Worm (Caenorhabditis elegans) whole organism, L4 larva: Measurements from ENCODE around the gene rbm-26.

Source experiments
- D1046.2 ChIP-seq: fragments of 200-800 bp; sonication (Bioruptor generic); IDR thresholded peaks from 2 replicates; pipeline ENCODE4 v1.3.6; 2022; ENCODE audit warnings: missing genetic modification characterization, missing compliant biosample characterization
- F37D6.2 ChIP-seq: sonication (generic microtip); optimal IDR thresholded peaks from 2 replicates; lab custom pipeline; 2016; ENCODE audit warnings: mild to moderate bottlenecking, missing genetic modification characterization, missing compliant biosample characterization
- R02D3.7 ChIP-seq: fragments of 150-350 bp; sonication (generic microtip); optimal IDR thresholded peaks from 3 replicates; lab custom pipeline; 2014; ENCODE audit warnings: missing biosample characterization, missing genetic modification characterization
- T20F7.1 ChIP-seq: fragments of 200-800 bp; sonication (Bioruptor generic); optimal IDR thresholded peaks from 2 replicates; lab custom pipeline; 2018; ENCODE audit warnings: mild to moderate bottlenecking, missing genetic modification characterization, missing compliant biosample characterization
- ZK337.2 ChIP-seq: fragments of 200-800 bp; sonication (Bioruptor generic); IDR thresholded peaks from 2 replicates; pipeline ENCODE4 v1.3.6; 2022; ENCODE audit warnings: missing genetic modification reagents, missing genetic modification characterization, missing compliant biosample characterization
- ama-1 ChIP-seq: fragments of 150-350 bp; optimal IDR thresholded peaks from 2 replicates; lab custom pipeline; 2014; ENCODE audit warnings: inconsistent platforms, mixed read lengths
- attf-4 ChIP-seq: sonication (generic microtip); optimal IDR thresholded peaks from 3 replicates; lab custom pipeline; 2017; ENCODE audit warnings: missing biosample characterization, missing genetic modification characterization
- ceh-20 ChIP-seq: fragments of 200-800 bp; sonication (Bioruptor generic); IDR thresholded peaks from 2 replicates; pipeline ENCODE4 v1.3.6; 2022; ENCODE audit warnings: missing genetic modification reagents, missing genetic modification characterization, missing compliant biosample characterization
- ceh-82 ChIP-seq: sonication (generic microtip); optimal IDR thresholded peaks from 2 replicates; lab custom pipeline; 2017; ENCODE audit warnings: missing biosample characterization, missing genetic modification characterization
- daf-12 ChIP-seq: fragments of 150-350 bp; optimal IDR thresholded peaks from 2 replicates; lab custom pipeline; 2014; ENCODE audit warnings: missing biosample characterization, missing genetic modification reagents, missing genetic modification characterization
- daf-16 ChIP-seq, 3 experiments: sonication (generic microtip); optimal IDR thresholded peaks; 2 replicates each; lab custom pipeline; 2016 to 2017; ENCODE audit warnings: missing genetic modification characterization in 3 of 3, missing genetic modification reagents in 3 of 3, mild to moderate bottlenecking in 2 of 3, missing compliant biosample characterization in 2 of 3, missing biosample characterization in 1 of 3, moderate library complexity in 1 of 3
- daf-19 ChIP-seq: fragments of 200-800 bp; sonication (Bioruptor generic); conservative IDR thresholded peaks from 2 replicates; pipeline ENCODE4 v1.3.6; 2022; ENCODE audit warnings: missing genetic modification characterization, missing compliant biosample characterization
- dmd-6 ChIP-seq: fragments of 200-800 bp; sonication (Bioruptor generic); IDR thresholded peaks from 2 replicates; pipeline ENCODE4 v1.3.6; 2022; ENCODE audit warnings: missing genetic modification reagents, missing genetic modification characterization, missing compliant biosample characterization
- egl-27 ChIP-seq: sonication (generic microtip); optimal IDR thresholded peaks from 3 replicates; lab custom pipeline; 2017; ENCODE audit warnings: missing biosample characterization, missing genetic modification reagents, missing genetic modification characterization
- fkh-10 ChIP-seq: fragments of 150-350 bp; optimal IDR thresholded peaks from 2 replicates; lab custom pipeline; 2014; ENCODE audit warnings: missing biosample characterization, missing genetic modification reagents, missing genetic modification characterization
- gei-8 ChIP-seq: fragments of 200-800 bp; sonication (Bioruptor generic); optimal IDR thresholded peaks from 2 replicates; lab custom pipeline; 2018; ENCODE audit warnings: mild to moderate bottlenecking, missing genetic modification characterization, missing compliant biosample characterization
- hif-1 ChIP-seq, 2 experiments: sonication (generic microtip); optimal IDR thresholded peaks; 2 replicates each; lab custom pipeline; 2016 to 2017; ENCODE audit warnings: missing compliant biosample characterization in 2 of 2, missing genetic modification characterization in 2 of 2, missing genetic modification reagents in 2 of 2, missing genotype in 2 of 2, mild to moderate bottlenecking in 1 of 2
- hlh-11 ChIP-seq: fragments of 200-800 bp; sonication (Bioruptor generic); optimal IDR thresholded peaks from 2 replicates; lab custom pipeline; 2018; ENCODE audit warnings: mild to moderate bottlenecking, missing genetic modification characterization, missing compliant biosample characterization
- hlh-30 ChIP-seq: sonication (generic microtip); optimal IDR thresholded peaks from 2 replicates; lab custom pipeline; 2017; ENCODE audit warnings: antibody characterized with exemption, mild to moderate bottlenecking, missing genetic modification characterization, missing compliant biosample characterization; ENCODE audit not compliant: insufficient read depth
- hmg-1.1 ChIP-seq: fragments of 200-800 bp; sonication (Bioruptor generic); IDR thresholded peaks from 2 replicates; pipeline ENCODE4 v1.3.6; 2022; ENCODE audit warnings: missing genetic modification reagents, missing genetic modification characterization, missing compliant biosample characterization
- lim-7 ChIP-seq: fragments of 200-800 bp; sonication (Bioruptor generic); IDR thresholded peaks from 2 replicates; pipeline ENCODE4 v1.3.6; 2022; ENCODE audit warnings: missing genetic modification characterization, missing compliant biosample characterization
- lin-13 ChIP-seq: fragments of 150-350 bp; optimal IDR thresholded peaks from 2 replicates; lab custom pipeline; 2014; ENCODE audit warnings: missing biosample characterization, missing genetic modification reagents, missing genetic modification characterization
- lin-38 ChIP-seq: fragments of 200-800 bp; sonication (Bioruptor generic); IDR thresholded peaks from 2 replicates; pipeline ENCODE4 v1.3.6; 2022; ENCODE audit warnings: missing genetic modification reagents, missing genetic modification characterization, missing compliant biosample characterization
- lin-39 ChIP-seq: fragments of 150-350 bp; optimal IDR thresholded peaks from 2 replicates; lab custom pipeline; 2014; ENCODE audit warnings: missing biosample characterization, missing genetic modification reagents, missing genetic modification characterization
- lir-3 ChIP-seq: sonication (generic microtip); optimal IDR thresholded peaks from 2 replicates; lab custom pipeline; 2016; ENCODE audit warnings: mild to moderate bottlenecking, missing genetic modification characterization, missing compliant biosample characterization
- madf-9 ChIP-seq: fragments of 200-800 bp; sonication (Bioruptor generic); conservative IDR thresholded peaks from 2 replicates; pipeline ENCODE4 v1.3.6; 2022; ENCODE audit warnings: missing genetic modification reagents, missing genetic modification characterization, missing compliant biosample characterization
- mdt-29 ChIP-seq: fragments of 200-800 bp; sonication (Bioruptor generic); IDR thresholded peaks from 2 replicates; pipeline ENCODE4 v1.3.6; 2022; ENCODE audit warnings: missing genetic modification reagents, missing genetic modification characterization, missing compliant biosample characterization
- mep-1 ChIP-seq: fragments of 150-350 bp; sonication (generic microtip); optimal IDR thresholded peaks from 3 replicates; lab custom pipeline; 2014; ENCODE audit warnings: missing biosample characterization, missing genetic modification characterization
- nhr-10 ChIP-seq: fragments of 150-350 bp; optimal IDR thresholded peaks from 2 replicates; lab custom pipeline; 2014; ENCODE audit warnings: missing biosample characterization, missing genetic modification characterization
- nhr-102 ChIP-seq: sonication (generic microtip); optimal IDR thresholded peaks from 2 replicates; lab custom pipeline; 2016; ENCODE audit warnings: mild to moderate bottlenecking, missing genetic modification characterization, moderate library complexity, missing compliant biosample characterization
- nhr-11 ChIP-seq: fragments of 150-350 bp; optimal IDR thresholded peaks from 2 replicates; lab custom pipeline; 2014; ENCODE audit warnings: missing biosample characterization, missing genetic modification characterization
- nhr-28 ChIP-seq: fragments of 150-350 bp; optimal IDR thresholded peaks from 2 replicates; lab custom pipeline; 2014; ENCODE audit warnings: missing biosample characterization, missing genetic modification characterization
- nhr-42 ChIP-seq: fragments of 200-800 bp; sonication (Bioruptor generic); IDR thresholded peaks from 2 replicates; pipeline ENCODE4 v1.3.6; 2022; ENCODE audit warnings: missing genetic modification characterization, missing compliant biosample characterization
- nhr-76 ChIP-seq: fragments of 150-350 bp; optimal IDR thresholded peaks from 2 replicates; lab custom pipeline; 2014; ENCODE audit warnings: missing biosample characterization, missing genetic modification characterization
- nhr-77 ChIP-seq: fragments of 150-350 bp; optimal IDR thresholded peaks from 2 replicates; lab custom pipeline; 2014; ENCODE audit warnings: missing biosample characterization, missing genetic modification characterization
- php-3 ChIP-seq: fragments of 200-800 bp; sonication (Bioruptor generic); IDR thresholded peaks from 2 replicates; pipeline ENCODE4 v1.3.6; 2022; ENCODE audit warnings: missing genetic modification reagents, missing genetic modification characterization, missing compliant biosample characterization
- pqm-1 ChIP-seq: sonication (generic microtip); optimal IDR thresholded peaks from 2 replicates; lab custom pipeline; 2017; ENCODE audit warnings: missing biosample characterization, missing genetic modification characterization
- rbr-2 ChIP-seq: sonication (generic microtip); optimal IDR thresholded peaks from 2 replicates; lab custom pipeline; 2016; ENCODE audit warnings: missing genotype, missing genetic modification characterization, missing compliant biosample characterization
- saeg-2 ChIP-seq: fragments of 200-800 bp; sonication (Bioruptor generic); IDR thresholded peaks from 2 replicates; pipeline ENCODE4 v1.3.6; 2022; ENCODE audit warnings: missing genetic modification reagents, missing genetic modification characterization, missing compliant biosample characterization
- sdz-12 ChIP-seq: fragments of 200-800 bp; sonication (Bioruptor generic); optimal IDR thresholded peaks from 2 replicates; lab custom pipeline; 2018; ENCODE audit warnings: mild to moderate bottlenecking, missing genetic modification characterization, missing compliant biosample characterization
- snpc-4 ChIP-seq: fragments of 150-350 bp; optimal IDR thresholded peaks from 2 replicates; lab custom pipeline; 2014; ENCODE audit warnings: missing biosample characterization, missing genetic modification characterization
- tag-97 ChIP-seq: fragments of 200-800 bp; sonication (Bioruptor generic); IDR thresholded peaks from 2 replicates; pipeline ENCODE4 v1.3.6; 2022; ENCODE audit warnings: missing genetic modification characterization, missing compliant biosample characterization
- unc-130 ChIP-seq: sonication (generic microtip); optimal IDR thresholded peaks from 2 replicates; lab custom pipeline; 2016; ENCODE audit warnings: missing genetic modification reagents, missing genetic modification characterization, missing compliant biosample characterization
- unc-39 ChIP-seq: sonication (generic microtip); optimal IDR thresholded peaks from 2 replicates; lab custom pipeline; 2017; ENCODE audit warnings: missing biosample characterization, missing genetic modification characterization
- zag-1 ChIP-seq: fragments of 150-350 bp; optimal IDR thresholded peaks from 2 replicates; lab custom pipeline; 2014; ENCODE audit warnings: missing biosample characterization, missing genetic modification characterization
- zfp-3 ChIP-seq: fragments of 200-800 bp; sonication (Bioruptor generic); conservative IDR thresholded peaks from 2 replicates; pipeline ENCODE4 v1.3.6; 2022; ENCODE audit warnings: missing genetic modification reagents, missing genetic modification characterization, missing compliant biosample characterization
- ztf-11 ChIP-seq: fragments of 150-350 bp; optimal IDR thresholded peaks from 2 replicates; lab custom pipeline; 2014; ENCODE audit warnings: missing biosample characterization, missing genetic modification characterization
- ztf-7 ChIP-seq: fragments of 150-350 bp; optimal IDR thresholded peaks from 2 replicates; lab custom pipeline; 2014; ENCODE audit warnings: missing biosample characterization, missing genetic modification characterization

rbm-26 gene

DNA sequence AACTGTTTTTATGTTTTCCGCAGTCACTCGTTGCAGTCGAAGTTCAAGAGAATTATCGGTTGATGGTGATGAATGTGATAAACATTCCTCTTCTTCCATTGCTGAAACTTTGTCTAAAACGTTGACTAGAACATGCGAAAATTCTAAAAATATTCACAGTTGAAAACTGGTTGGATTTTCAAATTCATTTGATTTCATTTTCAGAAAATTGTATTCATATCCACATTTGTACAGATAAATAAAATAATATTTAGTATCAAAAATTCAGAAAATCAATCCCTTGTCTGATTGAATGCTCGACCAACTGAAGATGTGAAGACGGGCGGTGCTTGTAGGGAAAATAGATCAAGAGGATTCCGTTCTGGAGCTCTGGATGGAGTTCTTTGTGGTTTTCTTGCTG is 33.6 kb upstream of the rbm-26 start, which contains the start of gene F54E7.9:
TSS of gene F54E7.9 (minus strand) at position 101 of the 400 bp plus-strand sequence.
- TF ChIP-seq nhr-102 (tag; lab: Kevin White, UChicago) (no peak), nhr-42 (GFP tag; lab: Robert Waterston, UW) (no peak), attf-4 (no peak), madf-9 (no peak), rbr-2 (tag; lab: Kevin White, UChicago) (no peak), snpc-4 (tag; lab: Kevin White, UChicago) (no peak), saeg-2 (GFP tag; lab: Robert Waterston, UW) (no peak)

DNA sequence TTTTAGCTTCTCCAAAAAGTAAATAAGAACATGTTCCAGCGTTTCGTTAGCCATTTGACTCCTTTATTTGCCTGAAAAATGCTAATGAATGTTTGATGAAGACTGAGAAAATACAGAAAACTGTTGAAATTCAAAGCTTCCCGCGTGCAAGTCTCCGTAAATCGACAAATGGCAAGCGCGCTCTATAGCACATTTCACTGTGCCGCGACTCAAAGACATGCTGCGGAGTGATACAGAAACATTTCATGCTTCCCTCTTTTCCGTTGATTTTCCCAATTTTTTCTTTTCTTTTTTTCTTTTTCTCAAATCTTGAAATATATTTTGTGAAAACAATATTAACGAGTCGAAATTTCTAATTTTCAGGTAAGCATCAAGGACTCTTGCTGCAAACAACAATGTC is 32.4 kb upstream of the rbm-26 start, which contains the start of the genes ska-3 and rps-12:
TSS of gene ska-3 (minus strand) at position 71 of the 400 bp plus-strand sequence.
TSS of gene rps-12 (plus strand) at position 364 of the 400 bp plus-strand sequence.
- TF ChIP-seq daf-19 (GFP tag; lab: Robert Waterston, UW) (peak; percentile 79; the same call in 1 of the 2 replicates), nhr-77 (peak; percentile 99), zfp-3 (GFP tag; lab: Robert Waterston, UW) (peak; percentile 96), nhr-28 (peak; percentile 97), saeg-2 (GFP tag; lab: Robert Waterston, UW) (peak; percentile 85), F37D6.2 (tag; lab: Kevin White, UChicago) (peak; percentile 93), ceh-82 (tag; lab: Kevin White, UChicago) (no peak), lin-13 (GFP tag; lab: Kevin White, UChicago) (peak; percentile 97), mdt-29 (GFP tag; lab: Robert Waterston, UW) (peak; percentile 90), sdz-12 (GFP tag; lab: Kevin White, UChicago) (peak; percentile 11), pqm-1 (peak; percentile 74), T20F7.1 (GFP tag; lab: Kevin White, UChicago) (no peak), mep-1 (tag; lab: Kevin White, UChicago) (peak; percentile 99), php-3 (GFP tag; lab: Robert Waterston, UW) (peak; percentile 64), nhr-42 (GFP tag; lab: Robert Waterston, UW) (peak; percentile 96), ceh-20 (GFP tag; lab: Robert Waterston, UW) (peak; percentile 98), nhr-11 (tag; lab: Kevin White, UChicago) (peak; percentile 100), lin-38 (GFP tag; lab: Robert Waterston, UW) (peak; percentile 100), unc-39 (no peak), tag-97 (GFP tag; lab: Robert Waterston, UW) (no peak), unc-130 (GFP tag; lab: Kevin White, UChicago) (peak; percentile 89), rbr-2 (tag; lab: Kevin White, UChicago) (peak; percentile 98), R02D3.7 (peak; percentile 98), fkh-10 (GFP tag; lab: Kevin White, UChicago) (peak; percentile 99), ama-1 (peak; percentile 91), dmd-6 (GFP tag; lab: Robert Waterston, UW) (peak; percentile 98), zag-1 (tag; lab: Kevin White, UChicago) (peak; percentile 86), hlh-30 (tag; lab: Kevin White, UChicago) (peak; percentile 98), attf-4 (peak; percentile 4), D1046.2 (GFP tag; lab: Robert Waterston, UW) (peak; percentile 94), lim-7 (GFP tag; lab: Robert Waterston, UW) (0 out of 2 replicates have a peak, but pooled peaks have one; percentile 4), gei-8 (peak; percentile 63), daf-12 (tag; lab: Kevin White, UChicago) (no peak), hlh-11 (tag; lab: Kevin White, UChicago) (peak; percentile 95), nhr-102 (tag; lab: Kevin White, UChicago) (peak; percentile 96), daf-16 (GFP tag; optimal IDR thresholded peaks at IDR 0.05; lab: Kevin White, UChicago) (peak in 1 of 2 experiments; percentile 80), daf-16 (tag; optimal IDR thresholded peaks at IDR 0.05; lab: Kevin White, UChicago) (peak; percentile 91), hif-1 (tag; optimal IDR thresholded peaks at IDR 0.05; lab: Kevin White, UChicago) (peak; percentile 49 to 92), madf-9 (peak; percentile 93), lir-3 (tag; lab: Kevin White, UChicago) (peak; percentile 29), hmg-1.1 (GFP tag; lab: Robert Waterston, UW) (peak; percentile 98), ztf-7 (tag; lab: Kevin White, UChicago) (peak; percentile 93), ztf-11 (tag; lab: Kevin White, UChicago) (peak; percentile 44), snpc-4 (tag; lab: Kevin White, UChicago) (peak; percentile 58), lin-39 (tag; lab: Kevin White, UChicago) (no peak), nhr-76 (peak; percentile 75), egl-27 (no peak), nhr-10 (peak; percentile 65), ZK337.2 (GFP tag; lab: Robert Waterston, UW) (peak; percentile 75; the same call in 1 of the 2 replicates)
